Worm (Caenorhabditis elegans): ENCODE measurements around the gene C17C3.3.

DNA sequence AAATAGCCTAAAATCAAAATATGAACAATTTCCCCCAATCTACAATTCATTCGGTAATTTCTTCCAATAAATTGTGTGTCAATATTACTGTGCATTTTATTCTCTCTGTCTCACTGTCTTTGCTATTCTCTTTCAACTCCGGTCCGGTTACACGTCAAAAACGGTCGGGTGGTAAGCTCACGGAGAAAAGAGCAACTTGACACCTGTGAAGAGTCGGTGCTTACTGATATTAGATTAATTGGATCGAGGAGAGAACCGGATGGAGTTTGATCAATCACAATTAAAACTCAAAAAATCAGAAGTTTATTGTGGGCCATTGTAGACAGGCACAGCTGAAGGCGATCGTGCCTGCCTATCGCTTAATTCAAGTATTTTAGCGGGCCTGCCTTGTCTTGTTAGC, 13.4 kb downstream of the C17C3.3 start:
- TF ChIP-seq lin-13 (tag; optimal IDR thresholded peaks at IDR 0.05) (no peak), pha-4 (tag; optimal IDR thresholded peaks at IDR 0.05) (no peak), nhr-237 (tag; optimal IDR thresholded peaks at IDR 0.05) (no peak), blmp-1 (tag; optimal IDR thresholded peaks at IDR 0.05) (no peak), zip-8 (tag; optimal IDR thresholded peaks at IDR 0.05) (no peak), nhr-28 (tag; optimal IDR thresholded peaks at IDR 0.05) (no peak)
